Worm (Caenorhabditis elegans): ENCODE results near the gene spp-2.
A peak's percentile ranks its signal among the peaks of the same experiment; 100 is the strongest.

The spp-2 gene

ce11 chrX:7323604-7324003 is 7.0 kb upstream of the spp-2 start (continued):
- TF ChIP-seq bed-1 (GFP tag; IDR thresholded peaks at IDR 0.05) = 0 out of 2 replicates have a peak, but pooled peaks have one; percentile 69
- TF ChIP-seq let-526 (GFP tag; IDR thresholded peaks at IDR 0.05) = no peak
- no peak for TF ChIP-seq F57C9.4 (tag; optimal IDR thresholded peaks at IDR 0.05)
- no peak for TF ChIP-seq ztf-3 (GFP tag; optimal IDR thresholded peaks at IDR 0.05)
- no peak for TF ChIP-seq mcd-1 (GFP tag; IDR thresholded peaks at IDR 0.05)
- no peak for TF ChIP-seq unc-62 (GFP tag; optimal IDR thresholded peaks at IDR 0.05)
- TF ChIP-seq ceh-100 (GFP tag; IDR thresholded peaks at IDR 0.05) = no peak
- TF ChIP-seq cebp-1 (GFP tag; IDR thresholded peaks at IDR 0.05) = no peak
- peak; percentile 59 for TF ChIP-seq cebp-1 (tag; optimal IDR thresholded peaks at IDR 0.05)
- no peak for TF ChIP-seq hlh-12 (tag; optimal IDR thresholded peaks at IDR 0.05)
- no peak for TF ChIP-seq cebp-2 (GFP tag; IDR thresholded peaks at IDR 0.05)
- no peak for TF ChIP-seq zfh-2 (GFP tag; conservative IDR thresholded peaks at IDR 0.05)
- TF ChIP-seq nfyb-1 (GFP tag; IDR thresholded peaks at IDR 0.05) = peak; percentile 75
- no peak for TF ChIP-seq hsf-1 (GFP tag; IDR thresholded peaks at IDR 0.05)
- TF ChIP-seq hlh-26 (GFP tag; conservative IDR thresholded peaks at IDR 0.05) = no peak
- peak; percentile 44 for TF ChIP-seq hrde-1 (tag; optimal IDR thresholded peaks at IDR 0.05; ENCODE audit: borderline replicate concordance)
- no peak for TF ChIP-seq lin-54 (GFP tag; optimal IDR thresholded peaks at IDR 0.05)
- TF ChIP-seq ceh-79 (tag; optimal IDR thresholded peaks at IDR 0.05) = no peak
- peak; percentile 0 for TF ChIP-seq K12H6.12 (tag; optimal IDR thresholded peaks at IDR 0.05)
- TF ChIP-seq Y53F4B.3 (GFP tag; IDR thresholded peaks at IDR 0.05) = no peak
- no peak for TF ChIP-seq ztf-28 (GFP tag; IDR thresholded peaks at IDR 0.05)
- TF ChIP-seq nfya-1 (tag; optimal IDR thresholded peaks at IDR 0.05; ENCODE audit: borderline replicate concordance, insufficient read depth) = no peak
- no peak for TF ChIP-seq bed-2 (GFP tag; IDR thresholded peaks at IDR 0.05)
- no peak for TF ChIP-seq madf-8 (GFP tag; conservative IDR thresholded peaks at IDR 0.05)
- no peak for TF ChIP-seq Y53G8AR.9 (GFP tag; conservative IDR thresholded peaks at IDR 0.05)
- no peak for TF ChIP-seq attf-3 (GFP tag; conservative IDR thresholded peaks at IDR 0.05)
- TF ChIP-seq B0336.3 (GFP tag; IDR thresholded peaks at IDR 0.05) = 0 out of 2 replicates have a peak, but pooled peaks have one; percentile 20
- TF ChIP-seq C06A6.2 (GFP tag; conservative IDR thresholded peaks at IDR 0.05) = no peak
- TF ChIP-seq nhr-120 (GFP tag; IDR thresholded peaks at IDR 0.05) = no peak
- peak; percentile 6 for TF ChIP-seq zim-3 (tag; optimal IDR thresholded peaks at IDR 0.05)
- peak; percentile 67 for TF ChIP-seq chd-7 (tag; optimal IDR thresholded peaks at IDR 0.05)
- peak; percentile 75 for TF ChIP-seq egl-44 (GFP tag; IDR thresholded peaks at IDR 0.05)
- TF ChIP-seq efl-1 (GFP tag; optimal IDR thresholded peaks at IDR 0.05) = no peak
- TF ChIP-seq snpc-1.1 (tag; optimal IDR thresholded peaks at IDR 0.05; ENCODE audit: insufficient read depth) = peak; percentile 82
- peak; percentile 82 for TF ChIP-seq Y56A3A.18 (GFP tag; IDR thresholded peaks at IDR 0.05)
- TF ChIP-seq F23B12.7 (tag; optimal IDR thresholded peaks at IDR 0.05; ENCODE audit: insufficient read depth) = peak; percentile 46
- TF ChIP-seq atf-7 (tag; optimal IDR thresholded peaks at IDR 0.05) = peak; percentile 40
- peak; percentile 4 for TF ChIP-seq T07F8.4 (tag; optimal IDR thresholded peaks at IDR 0.05)
- TF ChIP-seq nhr-27 (tag; optimal IDR thresholded peaks at IDR 0.05) = no peak
- no peak for TF ChIP-seq mel-28 (tag; optimal IDR thresholded peaks at IDR 0.05; ENCODE audit: borderline replicate concordance)
- TF ChIP-seq nfya-2 (GFP tag; IDR thresholded peaks at IDR 0.05) = no peak
